Fruit fly (Drosophila melanogaster): ENCODE data around the gene viaf.

The viaf gene

dm6 chr3L:12037449-12038163 lies 44.6 kb upstream of the viaf start (continued):
- TF ChIP-seq CG11398 (GFP tag; optimal IDR thresholded peaks at IDR 0.05) (no peak), Ssrp (tag; optimal IDR thresholded peaks at IDR 0.05) (peak; percentile 15), disco-r (GFP tag; optimal IDR thresholded peaks at IDR 0.05) (no peak), bcd (GFP tag; optimal IDR thresholded peaks at IDR 0.05) (peak; percentile 38), Pdp1 (GFP tag; optimal IDR thresholded peaks at IDR 0.05) (peak in 1 of 2 experiments; percentile 37), CG15696 (tag; optimal IDR thresholded peaks at IDR 0.05) (peak; percentile 28), CG17328 (GFP tag; IDR thresholded peaks at IDR 0.05) (peak; percentile 31; the same call in 1 of the 2 replicates), emc (GFP tag; optimal IDR thresholded peaks at IDR 0.05) (no peak), ac (GFP tag; optimal IDR thresholded peaks at IDR 0.05) (no peak), Six4 (GFP tag; optimal IDR thresholded peaks at IDR 0.05) (peak; percentile 62), gsb (GFP tag; IDR thresholded peaks at IDR 0.05) (no peak), CG11247 (GFP tag; IDR thresholded peaks at IDR 0.05) (no peak), Mes4 (GFP tag; optimal IDR thresholded peaks at IDR 0.05) (peak; percentile 37), fd96Cb (tag; optimal IDR thresholded peaks at IDR 0.05) (peak; percentile 79), zfh2 (GFP tag; optimal IDR thresholded peaks at IDR 0.05) (no peak), stwl (tag; optimal IDR thresholded peaks at IDR 0.05) (peak; percentile 23), Tbp (GFP tag; optimal IDR thresholded peaks at IDR 0.05) (no peak), ind (GFP tag; optimal IDR thresholded peaks at IDR 0.05) (peak; percentile 22), HmgD (GFP tag; optimal IDR thresholded peaks at IDR 0.05) (no peak), CG17359 (tag; optimal IDR thresholded peaks at IDR 0.05) (peak; percentile 38), pnt (GFP tag; optimal IDR thresholded peaks at IDR 0.05) (no peak), CG2199 (GFP tag; IDR thresholded peaks at IDR 0.05) (peak; percentile 54; the same call in 1 of the 3 replicates)

dm6 chr3L:12036658-12037057 lies 43.7 kb upstream of the viaf start:
- TF ChIP-seq abd-A (tag; optimal IDR thresholded peaks at IDR 0.05) (peak; percentile 42), HHEX (GFP tag; optimal IDR thresholded peaks at IDR 0.05) (no peak), sd (tag; optimal IDR thresholded peaks at IDR 0.05) (peak; percentile 46), chinmo (GFP tag; IDR thresholded peaks at IDR 0.05; ENCODE audit: partially characterized antibody) (0 out of 4 replicates have a peak, but pooled peaks have one; percentile 33), vvl (GFP tag; IDR thresholded peaks at IDR 0.05) (peak; percentile 64; the same call in 1 of the 2 replicates), NC2α (GFP tag; optimal IDR thresholded peaks at IDR 0.05) (no peak), ab (GFP tag; optimal IDR thresholded peaks at IDR 0.05) (no peak), CG30431 (GFP tag; optimal IDR thresholded peaks at IDR 0.05) (no peak), Blimp-1 (GFP tag; optimal IDR thresholded peaks at IDR 0.05) (no peak), oc (tag; optimal IDR thresholded peaks at IDR 0.05) (peak; percentile 11), Awh (GFP tag; IDR thresholded peaks at IDR 0.05) (peak; percentile 91), CG7745 (tag; optimal IDR thresholded peaks at IDR 0.05) (peak; percentile 50)

dm6 chr3L:12032257-12032656 lies 39.3 kb upstream of the viaf start, which contains the start of gene CG43993:
CG43993 (plus strand) TSS chr3L:12032557.
- TF ChIP-seq aop (GFP tag; IDR thresholded peaks at IDR 0.05) (no peak), CG6683 (GFP tag; optimal IDR thresholded peaks at IDR 0.05) (no peak), unc-4 (GFP tag; IDR thresholded peaks at IDR 0.05; ENCODE audit: partially characterized antibody) (no peak), Usf (GFP tag; optimal IDR thresholded peaks at IDR 0.05) (no peak), danr (GFP tag; IDR thresholded peaks at IDR 0.05) (no peak), ham (GFP tag; IDR thresholded peaks at IDR 0.05) (no peak), usp (GFP tag; optimal IDR thresholded peaks at IDR 0.05) (no peak), fd96Cb (tag; optimal IDR thresholded peaks at IDR 0.05) (no peak), corto (GFP tag; optimal IDR thresholded peaks at IDR 0.05) (no peak), CG7928 (GFP tag; optimal IDR thresholded peaks at IDR 0.05) (no peak), al (GFP tag; IDR thresholded peaks at IDR 0.05) (no peak), CG16813 (GFP tag; IDR thresholded peaks at IDR 0.05; ENCODE audit: partially characterized antibody) (no peak), CG15514 (GFP tag; optimal IDR thresholded peaks at IDR 0.05) (no peak), CG13894 (tag; optimal IDR thresholded peaks at IDR 0.05) (no peak), ind (GFP tag; optimal IDR thresholded peaks at IDR 0.05) (no peak), Tbp (GFP tag; optimal IDR thresholded peaks at IDR 0.05) (no peak), grn (GFP tag; optimal IDR thresholded peaks at IDR 0.05) (no peak), fd3F (GFP tag; optimal IDR thresholded peaks at IDR 0.05) (no peak)

Data from whole organism, embryonic.